Worm (Caenorhabditis elegans) whole organism, early embryonic: ENCODE results near the gene nhl-3.

Experiments used
- ceh-13 ChIP-seq: fragments of 200-800 bp; sonication (Bioruptor generic); optimal IDR thresholded peaks from 2 replicates; lab custom pipeline; 2018; ENCODE audit warnings: mild to moderate bottlenecking, missing genetic modification characterization, missing compliant biosample characterization
- scrt-1 ChIP-seq: fragments of 200-800 bp; sonication (Bioruptor generic); IDR thresholded peaks from 2 replicates; pipeline ENCODE4 v1.3.6; 2022; ENCODE audit warnings: missing genetic modification characterization, missing compliant biosample characterization

- TF ChIP-seq ceh-13 (GFP tag; lab: Kevin White, UChicago) (no peak), scrt-1 (GFP tag; lab: Robert Waterston, UW) (no peak)
These were observed 27.9 kb downstream of the nhl-3 start for ce11 chrII:574064-574463.
